Worm (Caenorhabditis elegans): ENCODE results near the gene dld-1.

The dld-1 gene

DNA sequence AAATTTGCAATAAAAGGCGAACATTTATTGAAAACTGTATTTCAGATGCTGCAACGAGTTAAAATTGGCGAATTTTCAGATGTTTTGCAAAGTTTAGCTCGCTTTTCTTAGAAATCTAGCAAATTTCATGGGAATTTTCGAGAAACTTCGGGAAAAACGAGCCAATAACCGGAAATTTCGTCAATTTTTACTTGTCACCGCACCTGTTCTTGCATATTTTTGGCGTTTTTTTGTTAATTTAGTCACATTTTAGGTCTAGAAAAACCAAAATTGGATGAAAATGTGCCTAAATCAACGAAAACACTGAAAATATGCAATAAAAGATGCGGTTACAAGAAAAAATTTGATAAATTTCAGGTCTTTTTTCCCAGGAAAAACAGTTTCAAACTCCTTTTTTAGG, 2.5 kb downstream of the dld-1 start:
- TF ChIP-seq nhr-25 (tag; optimal IDR thresholded peaks at IDR 0.05) (no peak), ztf-11 (tag; optimal IDR thresholded peaks at IDR 0.05) (no peak), lsy-2 (tag; optimal IDR thresholded peaks at IDR 0.05) (no peak), ZK546.5 (tag; optimal IDR thresholded peaks at IDR 0.05) (no peak), nhr-129 (tag; optimal IDR thresholded peaks at IDR 0.05) (no peak), egl-27 (tag; optimal IDR thresholded peaks at IDR 0.05) (no peak), unc-62 (GFP tag; optimal IDR thresholded peaks at IDR 0.05) (no peak), mdl-1 (tag; optimal IDR thresholded peaks at IDR 0.05) (no peak), lin-13 (GFP tag; optimal IDR thresholded peaks at IDR 0.05) (no peak)

DNA sequence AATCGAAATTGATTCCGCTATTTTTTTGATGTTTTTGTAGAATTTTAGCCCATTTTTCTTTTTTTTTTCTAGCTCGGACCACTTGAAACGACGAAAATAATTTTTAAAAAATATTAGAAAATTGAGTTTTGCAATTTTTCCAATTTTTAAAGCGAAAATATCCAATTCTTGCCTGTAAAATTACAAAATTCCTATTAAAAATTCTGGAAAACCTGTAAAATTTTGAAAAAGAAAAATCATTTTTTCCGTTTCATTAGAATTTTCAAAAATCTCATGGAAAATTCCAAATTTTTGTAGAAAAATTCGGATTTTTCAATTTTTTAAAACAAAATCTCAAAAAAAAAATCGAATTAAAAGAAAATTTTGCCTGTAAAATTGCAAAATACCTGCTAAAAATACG, 4.7 kb downstream of the dld-1 start:
- TF ChIP-seq crh-2 (tag; optimal IDR thresholded peaks at IDR 0.05) (no peak), sma-9 (GFP tag; optimal IDR thresholded peaks at IDR 0.05) (no peak), sma-9 (tag; optimal IDR thresholded peaks at IDR 0.05) (no peak), Y55F3AM.14 (GFP tag; optimal IDR thresholded peaks at IDR 0.05) (no peak), mdl-1 (tag; optimal IDR thresholded peaks at IDR 0.05) (no peak), mab-5 (tag; optimal IDR thresholded peaks at IDR 0.05) (no peak), egl-27 (tag; optimal IDR thresholded peaks at IDR 0.05) (no peak), lin-39 (tag; optimal IDR thresholded peaks at IDR 0.05) (no peak), zag-1 (tag; optimal IDR thresholded peaks at IDR 0.05) (no peak), ZK546.5 (tag; optimal IDR thresholded peaks at IDR 0.05) (no peak), gmeb-1 (tag; optimal IDR thresholded peaks at IDR 0.05) (no peak)

DNA sequence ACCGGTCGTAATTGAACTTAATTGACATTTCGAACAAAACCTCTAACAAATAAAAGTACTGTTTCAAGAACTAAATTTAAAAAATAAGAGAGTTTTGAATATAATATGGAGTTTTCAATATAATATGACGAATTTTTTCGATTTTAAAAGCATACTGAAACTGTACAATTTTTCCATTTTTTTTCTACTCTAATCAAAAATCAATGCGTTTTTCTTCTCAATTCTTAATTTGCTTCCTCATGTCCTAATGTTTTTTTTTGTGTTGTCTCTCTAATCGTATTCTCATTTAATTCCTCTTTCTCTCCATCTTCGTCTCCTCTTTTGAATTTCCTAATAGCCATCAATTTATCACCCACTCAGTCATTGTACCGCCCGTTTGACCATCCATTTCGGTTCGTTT, 17.7 kb downstream of the dld-1 start, which contains the start of gene Y57G11A.4:
Gene Y57G11A.4, plus strand, starts transcription at position 301 of the 400 bp plus-strand sequence.
- no peak for TF ChIP-seq dmd-4 (tag; optimal IDR thresholded peaks at IDR 0.05)
- TF ChIP-seq aly-2 (tag; optimal IDR thresholded peaks at IDR 0.05), result no peak
- TF ChIP-seq fos-1 (tag; optimal IDR thresholded peaks at IDR 0.05), result no peak
- TF ChIP-seq ZK546.5 (tag; optimal IDR thresholded peaks at IDR 0.05), result no peak
- no peak for TF ChIP-seq nhr-77 (tag; optimal IDR thresholded peaks at IDR 0.05)
- no peak for TF ChIP-seq unc-55 (GFP tag; optimal IDR thresholded peaks at IDR 0.05)
- no peak for TF ChIP-seq snpc-4 (tag; optimal IDR thresholded peaks at IDR 0.05)

ce11 chrIV:14483427-14483826, 19.1 kb downstream of the dld-1 start:
- TF ChIP-seq fos-1 (tag; optimal IDR thresholded peaks at IDR 0.05) (peak; percentile 92), unc-55 (GFP tag; optimal IDR thresholded peaks at IDR 0.05) (no peak)

DNA sequence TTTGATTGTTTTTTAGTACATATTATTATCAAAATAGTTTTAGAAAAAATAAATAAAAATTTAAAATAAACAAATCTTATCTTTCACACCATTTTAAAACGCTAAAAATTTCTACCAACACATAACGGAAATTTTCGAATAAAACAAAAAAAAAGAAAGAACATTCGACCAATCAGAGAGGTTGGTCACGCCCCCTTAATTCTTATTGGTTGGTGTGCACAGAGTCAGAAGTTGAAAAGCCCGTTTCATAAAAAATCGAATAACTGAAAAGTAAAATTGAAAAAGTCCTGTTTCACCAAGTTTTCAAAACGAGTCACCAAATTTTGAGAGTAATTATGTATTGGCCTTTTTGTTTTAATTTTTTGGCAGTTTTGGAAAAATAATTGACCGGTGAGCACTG, 26.8 kb downstream of the dld-1 start:
- no peak for TF ChIP-seq nhr-12 (tag; optimal IDR thresholded peaks at IDR 0.05)
- TF ChIP-seq Y55F3AM.14 (GFP tag; optimal IDR thresholded peaks at IDR 0.05), result no peak
- no peak for TF ChIP-seq zag-1 (tag; optimal IDR thresholded peaks at IDR 0.05)
- TF ChIP-seq ama-1 (optimal IDR thresholded peaks at IDR 0.05), result no peak
- no peak for TF ChIP-seq elt-3 (tag; optimal IDR thresholded peaks at IDR 0.05)

- TF ChIP-seq ztf-11 (tag; optimal IDR thresholded peaks at IDR 0.05), result no peak
Observed at ce11 chrIV:14495474-14495873, 31.2 kb downstream of the dld-1 start.

DNA sequence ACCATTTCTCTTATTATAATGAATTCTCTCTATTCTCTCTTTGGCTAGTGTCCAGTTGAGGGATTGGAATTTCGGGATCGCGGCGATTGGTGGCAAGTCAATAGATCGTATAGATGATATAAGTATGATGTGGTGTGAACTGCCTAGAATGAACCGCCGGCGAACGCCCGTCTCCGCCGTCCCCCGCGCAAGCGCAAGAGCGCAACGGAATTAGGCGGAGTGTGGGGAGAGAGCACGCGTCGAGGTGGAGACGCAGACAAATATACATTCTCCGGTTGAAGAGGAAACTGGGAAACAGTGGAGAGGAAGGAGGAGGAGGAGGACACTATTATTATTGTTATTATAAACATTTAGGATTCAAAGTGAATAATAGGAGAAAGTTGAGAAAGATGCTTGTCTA, 32.2 kb downstream of the dld-1 start:
- TF ChIP-seq nhr-23 (tag; optimal IDR thresholded peaks at IDR 0.05) (no peak), unc-55 (GFP tag; optimal IDR thresholded peaks at IDR 0.05) (peak; percentile 1), ceh-16 (tag; optimal IDR thresholded peaks at IDR 0.05) (no peak), nhr-11 (tag; optimal IDR thresholded peaks at IDR 0.05) (no peak)

ce11 chrIV:14505066-14505465, 40.7 kb downstream of the dld-1 start, which contains the start of gene tag-273:
Gene tag-273 (minus strand): TSS chrIV:14505166.
- TF ChIP-seq nhr-129 (tag; optimal IDR thresholded peaks at IDR 0.05) (no peak), sma-9 (GFP tag; optimal IDR thresholded peaks at IDR 0.05) (no peak), sma-9 (tag; optimal IDR thresholded peaks at IDR 0.05) (no peak), peb-1 (tag; optimal IDR thresholded peaks at IDR 0.05) (no peak), aly-2 (tag; optimal IDR thresholded peaks at IDR 0.05) (no peak), nhr-6 (tag; optimal IDR thresholded peaks at IDR 0.05) (no peak)

Measured in whole organism, L2 larva.